Fruit fly (Drosophila melanogaster) whole organism, wandering third instar larva: ENCODE results near the gene CG4404.

Experiments used
- Abd-B ChIP-seq: fragments of >200 bp; optimal IDR thresholded peaks from 2 replicates; lab custom pipeline; 2017; ENCODE audit warnings: missing biosample characterization, missing genetic modification characterization
- CG32264 ChIP-seq: fragments of 200-800 bp; sonication (Bioruptor generic); optimal IDR thresholded peaks from 2 replicates; lab custom pipeline; 2016; ENCODE audit warnings: missing biosample characterization, missing genetic modification characterization
- CG9705 ChIP-seq: fragments of 200-800 bp; sonication (Bioruptor generic); optimal IDR thresholded peaks from 2 replicates; lab custom pipeline; 2018; ENCODE audit warnings: missing biosample characterization, mild to moderate bottlenecking, missing genetic modification characterization
- CrebA ChIP-seq: fragments of 200-800 bp; sonication (Bioruptor generic); optimal IDR thresholded peaks from 2 replicates; lab custom pipeline; 2016; ENCODE audit warnings: missing biosample characterization, mild to moderate bottlenecking, missing genetic modification characterization, borderline replicate concordance
- Dfd ChIP-seq: fragments of >200 bp; optimal IDR thresholded peaks from 2 replicates; lab custom pipeline; 2017; ENCODE audit warnings: missing biosample characterization, missing genetic modification characterization
- Dif ChIP-seq: fragments of 200-275, 200-300 bp; sonication (Bioruptor generic); optimal IDR thresholded peaks from 2 replicates; lab custom pipeline; 2018; ENCODE audit warnings: missing biosample characterization, missing genetic modification characterization; ENCODE audit not compliant: partially characterized antibody
- GATAd ChIP-seq: sonication (Bioruptor generic); optimal IDR thresholded peaks from 2 replicates; lab custom pipeline; 2016; ENCODE audit warnings: missing biosample characterization, missing genetic modification characterization
- HLH106 ChIP-seq: fragments of 200-800 bp; optimal IDR thresholded peaks from 3 replicates; lab custom pipeline; 2019; ENCODE audit warnings: missing biosample characterization, mild to moderate bottlenecking, missing genetic modification characterization, moderate library complexity
- Hnf4 ChIP-seq: fragments of 200-800 bp; sonication (Bioruptor generic); optimal IDR thresholded peaks from 2 replicates; lab custom pipeline; 2016; ENCODE audit warnings: missing biosample characterization, mild to moderate bottlenecking, missing genetic modification characterization
- Hr78 ChIP-seq: fragments of >200 bp; optimal IDR thresholded peaks from 2 replicates; lab custom pipeline; 2017; ENCODE audit warnings: missing biosample characterization, missing genetic modification characterization
- Hr83 ChIP-seq: fragments of 200-300 bp; sonication (Bioruptor generic); optimal IDR thresholded peaks from 2 replicates; lab custom pipeline; 2016; ENCODE audit warnings: missing biosample characterization, mild to moderate bottlenecking, missing genetic modification characterization, moderate library complexity; ENCODE audit not compliant: poor library complexity, severe bottlenecking
- Jra ChIP-seq: sonication (Bioruptor generic); optimal IDR thresholded peaks from 2 replicates; lab custom pipeline; 2016; ENCODE audit warnings: missing biosample characterization, missing genetic modification characterization
- Mio ChIP-seq: sonication (Bioruptor generic); optimal IDR thresholded peaks from 2 replicates; lab custom pipeline; 2016; ENCODE audit warnings: missing biosample characterization, missing genetic modification characterization
- Myc ChIP-seq: fragments of >200 bp; optimal IDR thresholded peaks from 2 replicates; lab custom pipeline; 2017
- N ChIP-seq: fragments of >200 bp; optimal IDR thresholded peaks from 2 replicates; lab custom pipeline; 2018; ENCODE audit warnings: missing biosample characterization, missing external identifiers, missing genetic modification characterization
- OdsH ChIP-seq: fragments of 200-800 bp; sonication (Bioruptor generic); optimal IDR thresholded peaks from 2 replicates; lab custom pipeline; 2016; ENCODE audit warnings: missing biosample characterization, mild to moderate bottlenecking, missing genetic modification characterization
- Rel ChIP-seq, 2 experiments: fragments of 200-800 bp; sonication (Bioruptor generic) in 1 of 2; optimal IDR thresholded peaks; 2 replicates in 1 of 2; 3 replicates in 1 of 2; lab custom pipeline; 2016 to 2019; ENCODE audit warnings: mild to moderate bottlenecking in 2 of 2, missing biosample characterization in 2 of 2, missing genetic modification characterization in 2 of 2, moderate library complexity in 1 of 2
- Sp1 ChIP-seq: fragments of 200-800 bp; sonication (Bioruptor generic); optimal IDR thresholded peaks from 3 replicates; lab custom pipeline; 2019; ENCODE audit warnings: missing biosample characterization, mild to moderate bottlenecking, missing genetic modification characterization, moderate library complexity
- Vsx2 ChIP-seq: fragments of 200-300, 225-300 bp; sonication (Bioruptor generic); optimal IDR thresholded peaks from 2 replicates; lab custom pipeline; 2018; ENCODE audit warnings: missing biosample characterization, missing genetic modification characterization; ENCODE audit not compliant: partially characterized antibody
- br ChIP-seq: fragments of 200-800 bp; sonication (Bioruptor generic); optimal IDR thresholded peaks from 2 replicates; lab custom pipeline; 2016; ENCODE audit warnings: missing biosample characterization, missing genetic modification characterization
- brk ChIP-seq: fragments of 200-800 bp; sonication (Bioruptor generic); optimal IDR thresholded peaks from 2 replicates; lab custom pipeline; 2016; ENCODE audit warnings: missing biosample characterization, mild to moderate bottlenecking, missing genetic modification characterization
- dl ChIP-seq, 2 experiments: fragments of 175-275, 200-275 bp in 1 of 2; fragments of 200-275 bp in 1 of 2; sonication (Bioruptor generic); optimal IDR thresholded peaks; lab custom pipeline; 2018; ENCODE audit warnings: mild to moderate bottlenecking in 2 of 2, missing biosample characterization in 2 of 2, missing genetic modification characterization in 2 of 2, moderate library complexity in 2 of 2; ENCODE audit not compliant: partially characterized antibody in 2 of 2, insufficient read depth in 1 of 2
- dmrt93B ChIP-seq: fragments of 200-800 bp; sonication (Bioruptor generic); optimal IDR thresholded peaks from 2 replicates; lab custom pipeline; 2018; ENCODE audit warnings: missing biosample characterization, mild to moderate bottlenecking, missing genetic modification characterization
- dsf ChIP-seq: sonication (Bioruptor generic); optimal IDR thresholded peaks from 2 replicates; lab custom pipeline; 2016; ENCODE audit warnings: missing biosample characterization, missing genetic modification characterization, borderline replicate concordance
- ey ChIP-seq: fragments of 200-800 bp; sonication (Bioruptor generic); optimal IDR thresholded peaks from 2 replicates; lab custom pipeline; 2016; ENCODE audit warnings: missing biosample characterization, missing genetic modification characterization
- foxo ChIP-seq, 2 experiments: fragments of 200-800 bp; sonication (Bioruptor generic); optimal IDR thresholded peaks; 2 replicates in 1 of 2; 3 replicates in 1 of 2; lab custom pipeline; 2016 to 2017; ENCODE audit warnings: missing biosample characterization in 2 of 2, missing genetic modification characterization in 2 of 2
- fru ChIP-seq: fragments of 200-800 bp; sonication (Bioruptor generic); optimal IDR thresholded peaks from 3 replicates; lab custom pipeline; 2016; ENCODE audit warnings: missing biosample characterization, mild to moderate bottlenecking, missing genetic modification characterization
- h ChIP-seq: fragments of 200-800 bp; sonication (Bioruptor generic); optimal IDR thresholded peaks from 3 replicates; lab custom pipeline; 2016; ENCODE audit warnings: missing biosample characterization, mild to moderate bottlenecking, missing genetic modification characterization
- jim ChIP-seq: fragments of 175-275, 200-325 bp; sonication (Bioruptor generic); optimal IDR thresholded peaks from 2 replicates; lab custom pipeline; 2016; ENCODE audit warnings: missing biosample characterization, mild to moderate bottlenecking, missing genetic modification characterization
- lola ChIP-seq: fragments of >200 bp; optimal IDR thresholded peaks from 2 replicates; lab custom pipeline; 2017; ENCODE audit warnings: missing biosample characterization, missing genetic modification characterization
- pan ChIP-seq: fragments of >200 bp; optimal IDR thresholded peaks from 2 replicates; lab custom pipeline; 2017
- psq ChIP-seq: fragments of 200-800 bp; sonication (Bioruptor generic); optimal IDR thresholded peaks from 3 replicates; lab custom pipeline; 2017; ENCODE audit warnings: missing biosample characterization, mild to moderate bottlenecking, missing genetic modification characterization, moderate library complexity
- rgr ChIP-seq: fragments of 200-800 bp; sonication (Bioruptor generic); optimal IDR thresholded peaks from 3 replicates; lab custom pipeline; 2016; ENCODE audit warnings: missing biosample characterization, mild to moderate bottlenecking, missing genetic modification characterization
- sage ChIP-seq: fragments of 200-800 bp; sonication (Bioruptor generic); optimal IDR thresholded peaks from 2 replicates; lab custom pipeline; 2016; ENCODE audit warnings: missing biosample characterization, mild to moderate bottlenecking, missing genetic modification characterization
- sv ChIP-seq: fragments of 200-800 bp; sonication (Bioruptor generic); optimal IDR thresholded peaks from 3 replicates; lab custom pipeline; 2016; ENCODE audit warnings: missing biosample characterization, missing genetic modification characterization
- tai ChIP-seq: sonication (Bioruptor generic); optimal IDR thresholded peaks from 2 replicates; lab custom pipeline; 2016; ENCODE audit warnings: missing biosample characterization, missing genetic modification characterization
- usp ChIP-seq: fragments of >200 bp; optimal IDR thresholded peaks from 2 replicates; lab custom pipeline; 2017; ENCODE audit warnings: missing biosample characterization, missing genetic modification characterization
- woc ChIP-seq: sonication (Bioruptor generic); optimal IDR thresholded peaks from 2 replicates; lab custom pipeline; 2016; ENCODE audit warnings: missing biosample characterization, mild to moderate bottlenecking, missing genetic modification characterization

Gene CG4404

DNA sequence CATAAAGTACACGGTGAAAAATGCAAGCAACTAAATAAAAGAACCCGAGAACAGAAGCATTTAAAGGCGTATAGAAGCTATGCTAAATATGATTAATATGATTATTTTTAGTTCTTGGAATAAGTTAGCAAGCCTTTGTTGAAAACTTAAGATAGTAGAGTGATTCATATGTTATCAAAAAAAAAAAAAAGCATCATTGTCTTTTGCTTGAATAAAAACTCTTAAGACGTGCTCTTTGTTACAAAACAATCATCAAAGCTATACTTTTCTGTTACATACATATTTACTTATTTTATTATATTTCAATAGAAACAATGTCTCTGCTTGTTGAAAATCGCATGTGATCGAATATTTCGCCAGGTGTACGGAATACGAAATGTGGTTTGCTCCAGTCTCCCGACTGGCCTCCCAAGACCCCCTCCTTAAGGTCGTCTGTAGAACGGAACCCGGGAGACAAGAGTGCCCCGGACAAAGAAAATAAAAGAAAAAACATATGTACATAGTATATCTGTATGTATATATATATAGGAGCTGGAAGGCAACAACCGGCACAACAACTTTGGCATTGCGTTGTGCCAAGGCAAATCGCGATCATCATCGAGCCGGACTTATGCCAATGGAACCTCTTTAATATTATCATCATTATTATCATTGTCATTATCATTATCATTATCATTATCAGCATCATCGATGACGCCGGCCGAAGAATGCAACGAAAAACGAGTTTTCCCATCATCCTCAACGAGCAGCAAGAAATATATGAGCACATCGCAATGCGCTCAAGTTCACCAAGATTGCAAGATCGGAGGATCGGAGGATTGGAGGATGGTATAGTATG lies 14.3 kb downstream of the CG4404 start:
- TF ChIP-seq br (GFP tag; lab: Kevin White, UChicago) (peak; percentile 21), fru (GFP tag; lab: Kevin White, UChicago) (peak; percentile 35), dsf (GFP tag; lab: Kevin White, UChicago) (no peak), psq (peak; percentile 21), sv (GFP tag; lab: Kevin White, UChicago) (no peak), Hr83 (no peak), Vsx2 (no peak), Hnf4 (GFP tag; lab: Kevin White, UChicago) (no peak), rgr (peak; percentile 7), foxo (GFP tag; optimal IDR thresholded peaks at IDR 0.05; lab: Kevin White, UChicago) (peak in 1 of 2 experiments; percentile 45), N (GFP tag; lab: Kevin White, UChicago) (no peak), Abd-B (GFP tag; lab: Kevin White, UChicago) (no peak), Myc (lab: Kevin White, UChicago) (no peak), jim (GFP tag; lab: Kevin White, UChicago) (no peak), pan (lab: Kevin White, UChicago) (no peak), dmrt93B (peak; percentile 24), woc (GFP tag; lab: Kevin White, UChicago) (no peak), lola (GFP tag; lab: Kevin White, UChicago) (no peak), Rel (GFP tag; optimal IDR thresholded peaks at IDR 0.05; lab: Kevin White, UChicago) (peak; percentile 43), Rel (tag; optimal IDR thresholded peaks at IDR 0.05; lab: Kevin White, UChicago) (no peak), dl (GFP tag; optimal IDR thresholded peaks at IDR 0.05; lab: Kevin White, UChicago; ENCODE audit: insufficient read depth in 1 of 2, partially characterized antibody in 2 of 2) (no peak), sage (GFP tag; lab: Kevin White, UChicago) (no peak), Dfd (GFP tag; lab: Kevin White, UChicago) (no peak), Jra (GFP tag; lab: Kevin White, UChicago) (no peak), Mio (no peak), Dif (peak; percentile 22), brk (GFP tag; lab: Kevin White, UChicago) (no peak), h (GFP tag; lab: Kevin White, UChicago) (peak; percentile 5), CG9705 (GFP tag; lab: Kevin White, UChicago) (no peak), ey (GFP tag; lab: Kevin White, UChicago) (peak; percentile 20), OdsH (GFP tag; lab: Kevin White, UChicago) (peak; percentile 26), Hr78 (no peak), usp (GFP tag; lab: Kevin White, UChicago) (no peak), tai (GFP tag; lab: Kevin White, UChicago) (no peak), Sp1 (peak; percentile 51), HLH106 (tag; lab: Kevin White, UChicago) (peak; percentile 38), GATAd (GFP tag; lab: Kevin White, UChicago) (no peak), CG32264 (GFP tag; lab: Kevin White, UChicago) (no peak)

DNA sequence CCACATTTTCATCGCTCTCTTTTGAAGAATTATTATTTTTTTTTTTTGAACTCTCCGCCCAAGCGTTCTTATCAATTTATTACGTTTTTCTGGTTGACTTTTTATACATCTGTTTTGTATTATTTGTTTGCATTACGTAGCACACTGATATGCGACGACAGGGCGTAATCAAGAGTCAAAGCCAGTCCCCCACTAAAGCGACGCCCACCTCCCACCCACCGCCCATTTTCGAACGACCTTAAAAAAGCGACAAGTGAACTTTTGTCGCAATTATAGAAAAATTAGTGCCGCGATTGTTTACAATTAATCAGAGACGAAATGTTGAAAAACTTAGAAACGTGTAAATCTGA lies 15.0 kb downstream of the CG4404 start:
- TF ChIP-seq CrebA (GFP tag; lab: Kevin White, UChicago) (peak; percentile 1), Mio (no peak), Rel (GFP tag; optimal IDR thresholded peaks at IDR 0.05; lab: Kevin White, UChicago) (no peak), Rel (tag; optimal IDR thresholded peaks at IDR 0.05; lab: Kevin White, UChicago) (no peak), tai (GFP tag; lab: Kevin White, UChicago) (no peak)
- TF ChIP-seq, all 38 proteins: peak for 1
